Fruit fly (Drosophila melanogaster): ENCODE results near the gene knrl.

DNA sequence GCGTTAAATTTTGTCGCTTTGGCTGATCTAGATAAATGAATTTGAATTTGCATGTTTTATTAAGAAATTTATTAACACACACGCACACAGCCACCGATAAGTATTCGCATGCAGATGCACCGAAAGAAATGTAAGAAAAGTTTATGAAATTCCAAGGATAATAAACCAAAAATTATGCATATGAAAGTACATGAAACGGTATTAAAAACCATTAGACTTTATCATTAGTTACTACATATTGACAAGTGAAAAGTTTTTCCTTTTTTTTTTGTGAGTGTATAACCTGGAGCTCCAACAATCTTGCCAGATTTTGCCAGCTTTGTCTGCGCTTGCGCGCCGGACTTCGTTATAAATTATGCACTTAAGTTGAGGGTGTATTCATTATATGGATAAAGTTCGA lies 28.5 kb upstream of the knrl start:
- TF ChIP-seq toe (GFP tag; optimal IDR thresholded peaks at IDR 0.05) (no peak), CG14711 (tag; optimal IDR thresholded peaks at IDR 0.05) (no peak), Clk (GFP tag; optimal IDR thresholded peaks at IDR 0.05) (no peak), Hr96 (GFP tag; optimal IDR thresholded peaks at IDR 0.05) (no peak), CG11617 (GFP tag; optimal IDR thresholded peaks at IDR 0.05) (no peak)

Data from whole organism, adult.